Worm (Caenorhabditis elegans) whole organism, L3 larva: Measurements from ENCODE around the gene epic-2.
A peak's percentile ranks its signal among the peaks of the same experiment; 100 is the strongest.

Experiments
- R02D3.7 ChIP-seq: fragments of 150-350 bp; optimal IDR thresholded peaks from 2 replicates; lab custom pipeline; 2014; ENCODE audit warnings: missing biosample characterization, missing genetic modification characterization
- aly-2 ChIP-seq: fragments of 150-350 bp; optimal IDR thresholded peaks from 2 replicates; lab custom pipeline; 2014; ENCODE audit warnings: missing biosample characterization, missing genetic modification characterization
- ama-1 ChIP-seq: fragments of 150-350 bp; optimal IDR thresholded peaks from 2 replicates; lab custom pipeline; 2018
- ceh-82 ChIP-seq: fragments of 150-350 bp; optimal IDR thresholded peaks from 2 replicates; lab custom pipeline; 2014; ENCODE audit warnings: missing biosample characterization, missing genetic modification characterization
- ceh-9 ChIP-seq: sonication (generic microtip); optimal IDR thresholded peaks from 2 replicates; lab custom pipeline; 2018; ENCODE audit warnings: missing biosample characterization, missing genetic modification characterization
- daf-12 ChIP-seq: fragments of 150-350 bp; optimal IDR thresholded peaks from 2 replicates; lab custom pipeline; 2014; ENCODE audit warnings: missing biosample characterization, missing genetic modification reagents, missing genetic modification characterization
- egl-27 ChIP-seq: sonication (generic microtip); optimal IDR thresholded peaks from 4 replicates; lab custom pipeline; 2017; ENCODE audit warnings: missing biosample characterization, missing genetic modification reagents, missing genetic modification characterization
- egl-5 ChIP-seq: fragments of 150-350 bp; optimal IDR thresholded peaks from 2 replicates; lab custom pipeline; 2017; ENCODE audit warnings: missing biosample characterization, missing genetic modification reagents, missing genetic modification characterization, inconsistent platforms
- elt-1 ChIP-seq: fragments of 150-350 bp; optimal IDR thresholded peaks from 2 replicates; lab custom pipeline; 2014; ENCODE audit warnings: missing biosample characterization, missing genetic modification characterization
- elt-2 ChIP-seq: sonication (generic microtip); optimal IDR thresholded peaks from 2 replicates; lab custom pipeline; 2016; ENCODE audit warnings: missing genetic modification reagents, mild to moderate bottlenecking, missing genetic modification characterization, missing compliant biosample characterization
- fkh-10 ChIP-seq: sonication (generic microtip); optimal IDR thresholded peaks from 2 replicates; lab custom pipeline; 2017; ENCODE audit warnings: missing biosample characterization, missing genetic modification reagents, missing genetic modification characterization
- fkh-2 ChIP-seq: fragments of 150-350 bp; optimal IDR thresholded peaks from 2 replicates; lab custom pipeline; 2014; ENCODE audit warnings: missing biosample characterization, missing genetic modification reagents, missing genetic modification characterization
- fos-1 ChIP-seq: fragments of 150-350 bp; optimal IDR thresholded peaks from 2 replicates; lab custom pipeline; 2014; ENCODE audit warnings: missing biosample characterization, missing genetic modification characterization
- hmg-11 ChIP-seq: sonication (generic microtip); optimal IDR thresholded peaks from 2 replicates; lab custom pipeline; 2016; ENCODE audit warnings: missing genetic modification characterization, missing compliant biosample characterization
- jun-1 ChIP-seq: fragments of 150-350 bp; optimal IDR thresholded peaks from 2 replicates; lab custom pipeline; 2014; ENCODE audit warnings: missing biosample characterization, missing genetic modification reagents, missing genetic modification characterization
- lin-15B ChIP-seq: fragments of 150-350 bp; optimal IDR thresholded peaks from 2 replicates; lab custom pipeline; 2014; ENCODE audit warnings: missing biosample characterization, missing genetic modification characterization
- lin-39 ChIP-seq: fragments of 150-350 bp; optimal IDR thresholded peaks from 2 replicates; lab custom pipeline; 2018; ENCODE audit warnings: missing biosample characterization, missing genetic modification reagents, missing genetic modification characterization
- lsy-12 ChIP-seq: sonication (generic microtip); optimal IDR thresholded peaks from 2 replicates; lab custom pipeline; 2016; ENCODE audit warnings: mild to moderate bottlenecking, missing genetic modification characterization, missing compliant biosample characterization
- mdl-1 ChIP-seq: fragments of 150-350 bp; optimal IDR thresholded peaks from 2 replicates; lab custom pipeline; 2014; ENCODE audit warnings: missing biosample characterization, missing genetic modification characterization
- mml-1 ChIP-seq: fragments of 150-350 bp; sonication (generic microtip); optimal IDR thresholded peaks from 3 replicates; lab custom pipeline; 2014; ENCODE audit warnings: missing biosample characterization, missing genetic modification characterization
- nfya-1 ChIP-seq: sonication (generic microtip); optimal IDR thresholded peaks from 2 replicates; lab custom pipeline; 2017; ENCODE audit warnings: missing genetic modification characterization, mild to moderate bottlenecking, missing compliant biosample characterization, antibody characterized with exemption, moderate library complexity; ENCODE audit not compliant: insufficient read depth
- nhr-23 ChIP-seq: fragments of 150-350 bp; optimal IDR thresholded peaks from 2 replicates; lab custom pipeline; 2014; ENCODE audit warnings: missing biosample characterization, missing genetic modification reagents, missing genetic modification characterization
- nhr-237 ChIP-seq: fragments of 150-350 bp; optimal IDR thresholded peaks from 2 replicates; lab custom pipeline; 2014; ENCODE audit warnings: missing biosample characterization, missing genetic modification characterization
- nhr-25 ChIP-seq: sonication (generic microtip); optimal IDR thresholded peaks from 2 replicates; lab custom pipeline; 2017; ENCODE audit warnings: missing biosample characterization, missing genetic modification characterization
- nhr-43 ChIP-seq: sonication (generic microtip); optimal IDR thresholded peaks from 2 replicates; lab custom pipeline; 2016; ENCODE audit warnings: mild to moderate bottlenecking, missing genetic modification characterization, missing compliant biosample characterization; ENCODE audit not compliant: poor library complexity, severe bottlenecking
- nhr-76 ChIP-seq: fragments of 150-350 bp; sonication (generic microtip); optimal IDR thresholded peaks from 5 replicates; lab custom pipeline; 2014; ENCODE audit warnings: missing biosample characterization, missing genetic modification characterization
- nhr-77 ChIP-seq: fragments of 150-350 bp; optimal IDR thresholded peaks from 2 replicates; lab custom pipeline; 2014; ENCODE audit warnings: missing biosample characterization, missing genetic modification characterization
- pha-4 ChIP-seq: fragments of 150-350 bp; optimal IDR thresholded peaks from 2 replicates; lab custom pipeline; 2014; ENCODE audit warnings: missing biosample characterization, missing genetic modification reagents, missing genetic modification characterization
- snpc-4 ChIP-seq: fragments of 150-350 bp; optimal IDR thresholded peaks from 2 replicates; lab custom pipeline; 2014; ENCODE audit warnings: missing biosample characterization, missing genetic modification characterization
- unc-39 ChIP-seq: sonication (generic microtip); optimal IDR thresholded peaks from 4 replicates; lab custom pipeline; 2017; ENCODE audit warnings: missing biosample characterization, missing genetic modification characterization
- unc-62 ChIP-seq: fragments of 150-350 bp; sonication (generic microtip); optimal IDR thresholded peaks from 4 replicates; lab custom pipeline; 2014; ENCODE audit warnings: missing biosample characterization, missing genetic modification reagents, missing genetic modification characterization
- zag-1 ChIP-seq: fragments of 150-350 bp; optimal IDR thresholded peaks from 2 replicates; lab custom pipeline; 2014; ENCODE audit warnings: missing biosample characterization, missing genetic modification characterization
- ztf-4 ChIP-seq: fragments of 150-350 bp; optimal IDR thresholded peaks from 2 replicates; lab custom pipeline; 2014; ENCODE audit warnings: missing biosample characterization, missing genetic modification characterization

The epic-2 gene

ce11 chrIV:1751243-1751642 is 30.7 kb downstream of the epic-2 start:
- TF ChIP-seq jun-1 (tag; lab: Kevin White, UChicago) (no peak), zag-1 (tag; lab: Kevin White, UChicago) (no peak), ceh-9 (no peak), hmg-11 (tag; lab: Kevin White, UChicago) (peak; percentile 33), nhr-76 (no peak), fos-1 (tag; lab: Kevin White, UChicago) (no peak), lin-15B (tag; lab: Kevin White, UChicago) (no peak), nhr-25 (no peak)
- TF ChIP-seq, all 47 proteins: peak for 1

ce11 chrIV:1752480-1752879 is 31.9 kb downstream of the epic-2 start:
- no peak for TF ChIP-seq snpc-4 (tag; lab: Kevin White, UChicago)

- TF ChIP-seq daf-12 (tag; lab: Kevin White, UChicago) (no peak), fos-1 (tag; lab: Kevin White, UChicago) (no peak), egl-27 (tag; lab: Kevin White, UChicago) (no peak), zag-1 (tag; lab: Kevin White, UChicago) (no peak), nhr-77 (tag; lab: Kevin White, UChicago) (no peak), R02D3.7 (tag; lab: Kevin White, UChicago) (no peak), mdl-1 (no peak), pha-4 (tag; lab: Kevin White, UChicago) (no peak), mml-1 (tag; lab: Kevin White, UChicago) (no peak), fkh-2 (tag; lab: Kevin White, UChicago) (no peak), ceh-82 (tag; lab: Kevin White, UChicago) (no peak), snpc-4 (tag; lab: Kevin White, UChicago) (no peak)
- TF ChIP-seq, all 47 proteins: peak for 0
These were observed 32.9 kb downstream of the epic-2 start, which contains the start of gene Y41D4A.3 for ce11 chrIV:1753481-1753880. Gene Y41D4A.3, plus strand, starts transcription at chrIV:1753781.

ce11 chrIV:1758595-1758994 is 38.0 kb downstream of the epic-2 start:
- TF ChIP-seq nhr-43 (no peak), nhr-237 (no peak), elt-1 (no peak), lsy-12 (tag; lab: Kevin White, UChicago) (no peak), jun-1 (tag; lab: Kevin White, UChicago) (no peak), egl-5 (tag; lab: Kevin White, UChicago) (no peak), ztf-4 (tag; lab: Kevin White, UChicago) (no peak), aly-2 (no peak), lin-15B (tag; lab: Kevin White, UChicago) (no peak), zag-1 (tag; lab: Kevin White, UChicago) (no peak), egl-27 (tag; lab: Kevin White, UChicago) (no peak), nhr-76 (no peak)

ce11 chrIV:1761553-1761952 is 41.0 kb downstream of the epic-2 start, which contains the start of gene Y41D4A.7:
Gene Y41D4A.7, minus strand, starts transcription at chrIV:1761570.
- TF ChIP-seq unc-62 (no peak), nfya-1 (tag; lab: Kevin White, UChicago) (peak; percentile 11)
- TF ChIP-seq, all 47 proteins: peak for 1

- no peak for TF ChIP-seq hmg-11 (tag; lab: Kevin White, UChicago)
- no peak for TF ChIP-seq nhr-43
- TF ChIP-seq ama-1 (lab: Kevin White, UChicago): no peak
- no peak for TF ChIP-seq aly-2
- TF ChIP-seq, all 47 proteins: peak for 0
These were observed 42.9 kb downstream of the epic-2 start for ce11 chrIV:1763452-1763851.

- TF ChIP-seq pha-4 (tag; lab: Kevin White, UChicago) (peak; percentile 16), unc-39 (tag; lab: Kevin White, UChicago) (no peak), nfya-1 (tag; lab: Kevin White, UChicago) (peak; percentile 52), nhr-23 (tag; lab: Kevin White, UChicago) (no peak), lin-39 (peak; percentile 10), elt-2 (no peak), fkh-10 (GFP tag; lab: Kevin White, UChicago) (peak; percentile 67), lin-15B (tag; lab: Kevin White, UChicago) (peak; percentile 14)
These were observed 45.4 kb downstream of the epic-2 start for ce11 chrIV:1765954-1766353.
